Worm (Caenorhabditis elegans) whole organism, midembryonic: Measurements from ENCODE around the gene K09C8.7.

Source experiments
- T22C8.4 ChIP-seq: fragments of 200-800 bp; sonication (Bioruptor generic); IDR thresholded peaks from 2 replicates; pipeline ENCODE4 v1.3.6; 2022; ENCODE audit warnings: missing genetic modification characterization, missing compliant biosample characterization
- cog-1 ChIP-seq: sonication (generic microtip); optimal IDR thresholded peaks from 2 replicates; lab custom pipeline; 2016; ENCODE audit warnings: missing genetic modification characterization, missing compliant biosample characterization
- flt-1 ChIP-seq: fragments of 200-800 bp; sonication (Bioruptor generic); IDR thresholded peaks from 2 replicates; pipeline ENCODE4 v1.3.6; 2022; ENCODE audit warnings: missing genetic modification characterization, missing compliant biosample characterization
- med-1 ChIP-seq: sonication (generic microtip); optimal IDR thresholded peaks from 2 replicates; lab custom pipeline; 2017; ENCODE audit warnings: missing genetic modification characterization, mild to moderate bottlenecking, missing compliant biosample characterization, antibody characterized with exemption, missing genetic modification reagents; ENCODE audit not compliant: insufficient read depth
- ref-1 ChIP-seq: fragments of 200-800 bp; sonication (Bioruptor generic); conservative IDR thresholded peaks from 2 replicates; pipeline ENCODE4 v1.3.6; 2022; ENCODE audit warnings: missing genetic modification reagents, missing genetic modification characterization, missing compliant biosample characterization
- ztf-23 ChIP-seq: fragments of 200-800 bp; sonication (Bioruptor generic); IDR thresholded peaks from 2 replicates; pipeline ENCODE4 v1.3.6; 2022; ENCODE audit warnings: missing genetic modification reagents, missing genetic modification characterization, missing compliant biosample characterization
- ztf-29 ChIP-seq: fragments of 200-800 bp; sonication (Bioruptor generic); IDR thresholded peaks from 2 replicates; pipeline ENCODE4 v1.3.6; 2022; ENCODE audit warnings: missing genetic modification reagents, missing genetic modification characterization, missing compliant biosample characterization

DNA sequence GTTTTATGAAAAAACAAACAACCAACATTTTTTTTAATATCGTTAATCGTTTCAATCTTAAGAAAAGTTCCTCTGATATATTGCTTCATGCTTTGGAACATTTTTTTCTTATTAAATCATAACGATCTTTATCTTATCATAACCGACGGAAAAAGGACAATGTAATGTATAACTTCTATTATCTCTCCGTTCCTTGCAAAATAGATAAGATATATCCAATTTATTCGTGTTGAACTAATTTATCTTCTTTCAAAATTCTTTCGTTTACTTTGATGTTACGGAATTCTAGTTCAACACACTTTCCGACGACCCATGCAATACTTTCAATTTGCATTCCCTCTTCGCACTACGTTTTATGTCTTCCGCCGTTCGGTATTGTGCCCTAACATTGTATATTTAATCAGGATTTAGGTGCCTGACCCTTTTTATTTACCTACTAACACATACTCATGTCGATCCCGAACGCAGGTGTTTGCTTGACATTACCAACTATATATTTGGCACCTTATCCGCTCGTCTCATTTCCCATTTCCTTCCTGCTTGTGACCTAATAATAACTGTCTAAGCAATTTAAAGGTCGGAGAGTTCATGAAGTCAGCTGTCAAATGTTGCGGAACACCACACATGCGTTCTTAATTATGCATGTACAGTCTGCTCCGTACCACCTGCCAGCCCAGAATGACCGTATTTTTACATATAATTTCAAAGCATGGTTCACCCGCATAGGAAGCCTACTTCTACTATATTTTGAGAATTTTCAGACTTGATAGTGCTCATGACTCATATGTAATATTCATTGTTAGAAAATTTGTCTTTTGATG, 40.4 kb upstream of the K09C8.7 start:
- TF ChIP-seq ztf-29 (GFP tag; lab: Robert Waterston, UW), result no peak
- no peak for TF ChIP-seq ref-1 (GFP tag; lab: Robert Waterston, UW)
- TF ChIP-seq T22C8.4 (GFP tag; lab: Robert Waterston, UW), result no peak
- TF ChIP-seq ztf-23, result no peak
- TF ChIP-seq flt-1 (GFP tag; lab: Robert Waterston, UW), result no peak
- no peak for TF ChIP-seq med-1 (GFP tag; lab: Kevin White, UChicago)
- no peak for TF ChIP-seq cog-1
